Fruit fly (Drosophila melanogaster): ENCODE results near the gene Myo95E.
A peak's percentile ranks its signal among the peaks of the same experiment; 100 is the strongest.

DNA sequence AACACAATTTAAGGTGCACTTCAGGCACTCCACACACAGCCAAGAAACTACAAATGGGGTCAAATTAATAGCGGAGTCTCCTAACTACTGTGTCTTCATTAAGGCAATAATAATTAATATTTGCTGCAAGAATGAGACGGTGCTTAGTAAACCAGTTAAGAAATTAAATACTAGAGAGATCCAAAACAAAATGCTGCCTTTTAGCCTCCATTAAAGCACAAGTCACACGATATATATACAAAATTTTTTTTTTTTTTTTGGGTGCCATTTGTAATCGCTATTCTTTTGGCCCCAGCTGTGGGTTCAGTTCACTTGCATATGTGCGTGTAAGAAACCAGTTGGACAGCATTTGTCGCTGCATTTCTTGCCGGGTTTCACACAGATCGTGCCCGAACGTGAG lies 42.1 kb upstream of the Myo95E start:
- TF ChIP-seq CG6276 (GFP tag; optimal IDR thresholded peaks at IDR 0.05) (peak; percentile 90), Hr38 (GFP tag; optimal IDR thresholded peaks at IDR 0.05) (no peak), Lpt (GFP tag; optimal IDR thresholded peaks at IDR 0.05) (peak; percentile 88)

Data from whole organism, prepupa.